Fruit fly (Drosophila melanogaster) whole organism, embryonic: Measurements from ENCODE around the gene Obp93a.

Experiments
- Abd-B ChIP-seq: fragments of 200-800 bp; sonication (Bioruptor generic); optimal IDR thresholded peaks from 2 replicates; lab custom pipeline; 2018; ENCODE audit warnings: missing biosample characterization, mild to moderate bottlenecking, missing genetic modification characterization, moderate library complexity
- Asciz ChIP-seq: fragments of 200-800 bp; sonication (Bioruptor generic); optimal IDR thresholded peaks from 2 replicates; lab custom pipeline; 2017; ENCODE audit warnings: missing biosample characterization, mild to moderate bottlenecking, missing genetic modification characterization, missing genetic modification reagents
- B-H2 ChIP-seq: fragments of 200-800 bp; sonication (Bioruptor generic); optimal IDR thresholded peaks from 2 replicates; lab custom pipeline; 2018; ENCODE audit warnings: missing biosample characterization, mild to moderate bottlenecking, missing genetic modification characterization
- CG10462 ChIP-seq: fragments of 200-800 bp; sonication (Bioruptor generic); optimal IDR thresholded peaks from 2 replicates; lab custom pipeline; 2016; ENCODE audit warnings: missing biosample characterization, missing genetic modification characterization
- CG11247 ChIP-seq: fragments of 200-800 bp; sonication (Bioruptor generic); IDR thresholded peaks from 2 replicates; pipeline ENCODE4 v1.3.6; 2022; ENCODE audit warnings: missing biosample characterization, missing genetic modification characterization
- CG12104 ChIP-seq: fragments of 200-800 bp; sonication (Bioruptor generic); optimal IDR thresholded peaks from 3 replicates; lab custom pipeline; 2016; ENCODE audit warnings: missing biosample characterization, missing genetic modification characterization
- CG12155 ChIP-seq: fragments of 200-800 bp; sonication (Bioruptor generic); optimal IDR thresholded peaks from 3 replicates; lab custom pipeline; 2016; ENCODE audit warnings: missing biosample characterization, missing genetic modification characterization
- CG14014 ChIP-seq: fragments of 200-800 bp; sonication (Bioruptor generic); IDR thresholded peaks from 2 replicates; pipeline ENCODE4 v1.3.6; 2022; ENCODE audit warnings: missing biosample characterization, missing genetic modification characterization
- CG14860 ChIP-seq: fragments of 200-800 bp; sonication (Bioruptor generic); IDR thresholded peaks from 3 replicates; pipeline ENCODE4 v1.3.6; 2022; ENCODE audit warnings: missing biosample characterization, missing genetic modification characterization; ENCODE audit not compliant: partially characterized antibody
- CG15514 ChIP-seq: fragments of 200-800 bp; sonication (Bioruptor generic); optimal IDR thresholded peaks from 3 replicates; lab custom pipeline; 2017; ENCODE audit warnings: missing biosample characterization, missing genetic modification characterization, mild to moderate bottlenecking, moderate library complexity, missing genetic modification reagents
- CG1602 ChIP-seq: fragments of 200-800 bp; sonication (Bioruptor generic); optimal IDR thresholded peaks from 3 replicates; lab custom pipeline; 2016; ENCODE audit warnings: missing biosample characterization, missing genetic modification characterization
- CG1647 ChIP-seq: fragments of 200-800 bp; sonication (Bioruptor generic); optimal IDR thresholded peaks from 3 replicates; lab custom pipeline; 2016; ENCODE audit warnings: missing biosample characterization, missing genetic modification characterization
- CG18011 ChIP-seq: fragments of 200-800 bp; sonication (Bioruptor generic); optimal IDR thresholded peaks from 2 replicates; lab custom pipeline; 2017; ENCODE audit warnings: missing biosample characterization, missing genetic modification characterization, mild to moderate bottlenecking, moderate library complexity, missing genotype
- CG18476 ChIP-seq: fragments of 200-800 bp; sonication (Bioruptor generic); optimal IDR thresholded peaks from 2 replicates; lab custom pipeline; 2016; ENCODE audit warnings: missing biosample characterization, mild to moderate bottlenecking, missing genetic modification characterization
- CG18764 ChIP-seq: fragments of 200-800 bp; sonication (Bioruptor generic); optimal IDR thresholded peaks from 3 replicates; lab custom pipeline; 2016; ENCODE audit warnings: missing biosample characterization, missing genetic modification characterization
- CG2678 ChIP-seq: fragments of 200-800 bp; sonication (Bioruptor generic); optimal IDR thresholded peaks from 3 replicates; lab custom pipeline; 2019; ENCODE audit warnings: missing biosample characterization, mild to moderate bottlenecking, missing genetic modification characterization, moderate library complexity
- CG30020 ChIP-seq: fragments of 200-800 bp; optimal IDR thresholded peaks from 2 replicates; lab custom pipeline; 2019; ENCODE audit warnings: missing biosample characterization, mild to moderate bottlenecking, missing genetic modification characterization, moderate library complexity
- CG3065 ChIP-seq: fragments of 200-800 bp; sonication (Bioruptor generic); optimal IDR thresholded peaks from 2 replicates; lab custom pipeline; 2016; ENCODE audit warnings: missing biosample characterization, missing genetic modification characterization
- CG3163 ChIP-seq: fragments of 200-800 bp; sonication (Bioruptor generic); optimal IDR thresholded peaks from 3 replicates; lab custom pipeline; 2016; ENCODE audit warnings: missing biosample characterization, missing genetic modification characterization
- CG4820 ChIP-seq: fragments of 200-800 bp; sonication (Bioruptor generic); optimal IDR thresholded peaks from 3 replicates; lab custom pipeline; 2016; ENCODE audit warnings: missing biosample characterization, missing genetic modification characterization
- CG7963 ChIP-seq: fragments of 200-800 bp; sonication (Bioruptor generic); IDR thresholded peaks from 3 replicates; pipeline ENCODE4 v1.3.6; 2022; ENCODE audit warnings: missing biosample characterization, missing genetic modification characterization; ENCODE audit not compliant: partially characterized antibody
- CG9215 ChIP-seq: fragments of 200-800 bp; sonication (Bioruptor generic); IDR thresholded peaks from 2 replicates; pipeline ENCODE4 v1.3.6; 2022; ENCODE audit warnings: missing biosample characterization, missing genetic modification characterization
- CG9437 ChIP-seq: fragments of 200-800 bp; sonication (Bioruptor generic); optimal IDR thresholded peaks from 2 replicates; lab custom pipeline; 2018; ENCODE audit warnings: missing biosample characterization, mild to moderate bottlenecking, missing genetic modification characterization
- CoRest ChIP-seq: fragments of 200-800 bp; sonication (Bioruptor generic); optimal IDR thresholded peaks from 3 replicates; lab custom pipeline; 2018; ENCODE audit warnings: missing biosample characterization, mild to moderate bottlenecking, missing genetic modification characterization, moderate library complexity
- D19A ChIP-seq: fragments of 200-800 bp; optimal IDR thresholded peaks from 3 replicates; lab custom pipeline; 2019; ENCODE audit warnings: missing biosample characterization, mild to moderate bottlenecking, missing genetic modification characterization, moderate library complexity
- Dbx ChIP-seq: fragments of 200-800 bp; sonication (Bioruptor generic); IDR thresholded peaks from 3 replicates; pipeline ENCODE4 v1.3.6; 2022; ENCODE audit warnings: missing biosample characterization, missing genetic modification characterization
- Deaf1 ChIP-seq: fragments of 200-800 bp; optimal IDR thresholded peaks from 3 replicates; lab custom pipeline; 2019; ENCODE audit warnings: missing biosample characterization, mild to moderate bottlenecking, missing genetic modification characterization, moderate library complexity
- Dip3 ChIP-seq: fragments of 200-800 bp; sonication (Bioruptor generic); optimal IDR thresholded peaks from 3 replicates; lab custom pipeline; 2016; ENCODE audit warnings: missing biosample characterization, missing genetic modification characterization
- Dp ChIP-seq: fragments of 200-800 bp; sonication (Bioruptor generic); optimal IDR thresholded peaks from 2 replicates; lab custom pipeline; 2018; ENCODE audit warnings: missing biosample characterization, mild to moderate bottlenecking, missing genetic modification characterization, moderate library complexity
- MTF-1 ChIP-seq: fragments of 200-800 bp; sonication (Bioruptor generic); optimal IDR thresholded peaks from 2 replicates; lab custom pipeline; 2018; ENCODE audit warnings: missing biosample characterization, mild to moderate bottlenecking, missing genetic modification characterization, borderline replicate concordance
- NfI ChIP-seq: fragments of 200-800 bp; sonication (Bioruptor generic); optimal IDR thresholded peaks from 3 replicates; lab custom pipeline; 2018; ENCODE audit warnings: missing biosample characterization, mild to moderate bottlenecking, missing genetic modification characterization, moderate library complexity
- Oli ChIP-seq: fragments of 200-800 bp; sonication (Bioruptor generic); optimal IDR thresholded peaks from 2 replicates; lab custom pipeline; 2018; ENCODE audit warnings: missing biosample characterization, mild to moderate bottlenecking, missing genetic modification characterization, moderate library complexity
- Rfx ChIP-seq: fragments of 200-800 bp; sonication (Bioruptor generic); IDR thresholded peaks from 2 replicates; pipeline ENCODE4 v1.3.6; 2022; ENCODE audit warnings: missing biosample characterization, missing genetic modification characterization
- TFAM ChIP-seq: fragments of 200-800 bp; sonication (Bioruptor generic); optimal IDR thresholded peaks from 2 replicates; lab custom pipeline; 2017; ENCODE audit warnings: missing biosample characterization, missing genetic modification characterization, inconsistent platforms
- Xbp1 ChIP-seq: fragments of 200-800 bp; sonication (Bioruptor generic); optimal IDR thresholded peaks from 3 replicates; lab custom pipeline; 2016; ENCODE audit warnings: missing biosample characterization, mild to moderate bottlenecking, missing genetic modification characterization
- cwo ChIP-seq: fragments of 200-800 bp; sonication (Bioruptor generic); optimal IDR thresholded peaks from 3 replicates; lab custom pipeline; 2017; ENCODE audit warnings: missing biosample characterization, missing genetic modification characterization, mild to moderate bottlenecking, moderate library complexity, missing genetic modification reagents
- gce ChIP-seq: fragments of 200-800 bp; sonication (Bioruptor generic); IDR thresholded peaks from 3 replicates; pipeline ENCODE4 v1.3.6; 2022; ENCODE audit warnings: missing biosample characterization, missing genetic modification characterization
- gsb-n ChIP-seq: fragments of 200-800 bp; sonication (Bioruptor generic); optimal IDR thresholded peaks from 3 replicates; lab custom pipeline; 2018; ENCODE audit warnings: missing biosample characterization, mild to moderate bottlenecking, missing genetic modification characterization
- jumu ChIP-seq: fragments of 200-800 bp; sonication (Bioruptor generic); optimal IDR thresholded peaks from 3 replicates; lab custom pipeline; 2016; ENCODE audit warnings: missing biosample characterization, missing genetic modification characterization
- kay ChIP-seq: fragments of 200-800 bp; sonication (Bioruptor generic); optimal IDR thresholded peaks from 2 replicates; lab custom pipeline; 2016; ENCODE audit warnings: missing biosample characterization, missing genetic modification characterization
- knrl ChIP-seq: fragments of 200-800 bp; sonication (Bioruptor generic); IDR thresholded peaks from 3 replicates; pipeline ENCODE4 v1.3.6; 2022; ENCODE audit warnings: missing biosample characterization, missing genetic modification characterization; ENCODE audit not compliant: partially characterized antibody
- ranshi ChIP-seq: fragments of 200-800 bp; sonication (Bioruptor generic); IDR thresholded peaks from 2 replicates; pipeline ENCODE4 v1.3.6; 2022; ENCODE audit warnings: missing biosample characterization, missing genetic modification characterization
- row ChIP-seq: fragments of 200-800 bp; sonication (Bioruptor generic); IDR thresholded peaks from 3 replicates; pipeline ENCODE4 v1.3.6; 2022; ENCODE audit warnings: missing biosample characterization, missing genetic modification characterization
- sens ChIP-seq: fragments of 200-800 bp; sonication (Bioruptor generic); peaks from one replicate; lab custom pipeline; 2016; ENCODE audit warnings: missing biosample characterization, missing genetic modification characterization
- sob ChIP-seq: fragments of 200-800 bp; sonication (Bioruptor generic); IDR thresholded peaks from 2 replicates; pipeline ENCODE4 v1.3.6; 2022; ENCODE audit warnings: missing biosample characterization, missing genetic modification characterization
- tll ChIP-seq, 2 experiments: fragments of 200-800 bp in 1 of 2; fragments of >200 bp in 1 of 2; sonication (Bioruptor generic) in 1 of 2; optimal IDR thresholded peaks; 2 replicates each; lab custom pipeline; 2017 to 2019; ENCODE audit warnings: missing biosample characterization in 2 of 2, missing genetic modification characterization in 2 of 2, mild to moderate bottlenecking in 1 of 2, moderate library complexity in 1 of 2
- toy ChIP-seq: fragments of 200-800 bp; sonication (Bioruptor generic); IDR thresholded peaks from 2 replicates; pipeline ENCODE4 v1.3.6; 2022; ENCODE audit warnings: missing biosample characterization, missing genetic modification characterization
- trem ChIP-seq: fragments of 200-800 bp; optimal IDR thresholded peaks from 3 replicates; lab custom pipeline; 2019; ENCODE audit warnings: missing biosample characterization, mild to moderate bottlenecking, missing genetic modification characterization, moderate library complexity
- unpg ChIP-seq: fragments of 200-800 bp; sonication (Bioruptor generic); optimal IDR thresholded peaks from 3 replicates; lab custom pipeline; 2018; ENCODE audit warnings: missing biosample characterization, mild to moderate bottlenecking, missing genetic modification characterization, moderate library complexity
- zfh2 ChIP-seq: fragments of 200-800 bp; sonication (Bioruptor generic); optimal IDR thresholded peaks from 2 replicates; lab custom pipeline; 2016; ENCODE audit warnings: missing biosample characterization, missing genetic modification characterization

The Obp93a gene

DNA sequence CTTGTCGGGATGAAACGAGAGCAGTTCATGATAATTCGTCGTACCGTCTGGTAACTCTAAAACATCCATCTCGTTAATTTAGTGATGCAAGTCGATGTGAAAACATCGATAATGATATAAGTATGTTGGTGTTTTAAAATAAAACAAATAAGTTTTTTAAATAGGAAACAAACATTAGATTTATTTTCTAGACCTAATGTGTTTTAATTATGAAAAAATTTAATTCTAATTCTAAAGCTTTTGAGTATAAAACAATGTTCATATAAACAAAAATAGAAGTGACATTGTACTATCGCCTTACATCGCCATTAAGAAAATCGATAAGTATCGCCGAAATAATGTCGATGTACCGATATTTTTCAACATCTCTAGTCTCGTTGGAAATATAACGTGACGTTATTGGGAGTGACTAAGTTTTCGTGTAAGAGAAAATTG, 18.5 kb downstream of the Obp93a start, which contains the start of gene Rab11 (continued):
- TF ChIP-seq Dip3 (peak; percentile 3), ranshi (GFP tag; lab: Robert Waterston, UW) (no peak; the same call in 1 of the 2 replicates), B-H2 (GFP tag; lab: Kevin White, UChicago) (peak; percentile 49), CG30020 (tag; lab: Kevin White, UChicago) (peak; percentile 67), trem (peak; percentile 38), Xbp1 (peak; percentile 71), Dbx (peak; percentile 57; the same call in 2 of the 3 replicates), CG18476 (peak; percentile 42), CG3163 (GFP tag; lab: Kevin White, UChicago) (no peak), TFAM (GFP tag; lab: Kevin White, UChicago) (no peak), gsb-n (peak; percentile 15), CG1602 (GFP tag; lab: Kevin White, UChicago) (peak; percentile 11), cwo (peak; percentile 20), Oli (tag; lab: Kevin White, UChicago) (no peak), kay (GFP tag; lab: Kevin White, UChicago) (peak; percentile 66), NfI (GFP tag; lab: Kevin White, UChicago) (peak; percentile 47), Asciz (GFP tag; lab: Kevin White, UChicago) (peak; percentile 40), CG2678 (tag; lab: Kevin White, UChicago) (peak; percentile 68), CG10462 (GFP tag; lab: Kevin White, UChicago) (peak; percentile 2), CG1647 (GFP tag; lab: Kevin White, UChicago) (no peak), CG12104 (peak; percentile 54), zfh2 (GFP tag; lab: Kevin White, UChicago) (peak; percentile 23), CG9437 (GFP tag; lab: Kevin White, UChicago) (peak; percentile 96), gce (no peak), jumu (GFP tag; lab: Kevin White, UChicago) (peak; percentile 25), toy (GFP tag; lab: Robert Waterston, UW) (no peak), knrl (peak; percentile 96), row (GFP tag; lab: Robert Waterston, UW) (peak; percentile 83), CG9215 (GFP tag; lab: Robert Waterston, UW) (peak; percentile 56; the same call in 1 of the 2 replicates), Deaf1 (tag; lab: Kevin White, UChicago) (peak; percentile 34), sens (peak; percentile 91), Abd-B (peak; percentile 66), CG7963 (GFP tag; lab: Robert Waterston, UW) (peak; percentile 73), unpg (peak; percentile 2), D19A (tag; lab: Kevin White, UChicago) (peak; percentile 6), sob (GFP tag; lab: Robert Waterston, UW) (peak; percentile 37; the same call in 1 of the 2 replicates), CG14860 (GFP tag; lab: Robert Waterston, UW) (peak; percentile 86), CG18011 (GFP tag; lab: Kevin White, UChicago) (peak; percentile 9), CG11247 (GFP tag; lab: Robert Waterston, UW) (0 out of 2 replicates have a peak, but pooled peaks have one; percentile 26), tll (GFP tag; optimal IDR thresholded peaks at IDR 0.05; lab: Kevin White, UChicago) (peak in 1 of 2 experiments; percentile 11), MTF-1 (no peak), CG4820 (GFP tag; lab: Kevin White, UChicago) (peak; percentile 80), CoRest (tag; lab: Kevin White, UChicago) (peak; percentile 77), CG18764 (GFP tag; lab: Kevin White, UChicago) (no peak), CG15514 (peak; percentile 58), CG12155 (GFP tag; lab: Kevin White, UChicago) (peak; percentile 99), Rfx (GFP tag; lab: Robert Waterston, UW) (peak; percentile 49), Dp (GFP tag; lab: Kevin White, UChicago) (peak; percentile 53), CG3065 (GFP tag; lab: Kevin White, UChicago) (peak; percentile 19), CG14014 (GFP tag; lab: Robert Waterston, UW) (0 out of 2 replicates have a peak, but pooled peaks have one; percentile 34)
